Fruit fly (Drosophila melanogaster): ENCODE results near the gene hoe1.

The hoe1 gene

DNA sequence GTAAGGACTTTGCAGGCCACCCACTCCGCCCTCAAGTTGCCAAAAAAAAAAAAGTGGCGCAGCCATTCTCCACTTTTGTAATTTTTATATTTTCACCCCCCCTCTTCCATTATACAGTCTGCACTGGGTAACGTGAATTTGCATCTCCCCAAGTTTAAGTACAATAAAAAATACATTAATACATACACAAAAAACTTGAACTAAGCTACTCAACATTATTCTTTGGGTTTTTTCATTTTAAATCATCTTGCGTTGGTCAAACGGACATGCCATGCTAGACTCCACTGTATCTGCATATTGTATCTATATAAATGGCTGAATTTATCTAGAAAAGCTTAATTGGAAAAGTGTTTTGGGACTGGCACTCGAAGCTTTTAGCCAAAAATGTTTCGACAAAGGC, 70.7 kb downstream of the hoe1 start (continued):
- TF ChIP-seq nerfin-2 (GFP tag; IDR thresholded peaks at IDR 0.05; ENCODE audit: partially characterized antibody) (no peak), bbx (GFP tag; IDR thresholded peaks at IDR 0.05; ENCODE audit: partially characterized antibody) (no peak), dmrt99B (tag; optimal IDR thresholded peaks at IDR 0.05) (peak; percentile 65), CG6689 (GFP tag; IDR thresholded peaks at IDR 0.05) (peak; percentile 65), Ptx1 (GFP tag; IDR thresholded peaks at IDR 0.05) (peak; percentile 61), bcd (GFP tag; optimal IDR thresholded peaks at IDR 0.05) (peak; percentile 11), CG2120 (GFP tag; optimal IDR thresholded peaks at IDR 0.05) (peak; percentile 37), CG5180 (GFP tag; optimal IDR thresholded peaks at IDR 0.05) (no peak), sob (GFP tag; IDR thresholded peaks at IDR 0.05) (0 out of 2 replicates have a peak, but pooled peaks have one; percentile 37), CG17612 (GFP tag; IDR thresholded peaks at IDR 0.05) (no peak), CG10654 (GFP tag; optimal IDR thresholded peaks at IDR 0.05) (peak; percentile 4), Rfx (GFP tag; IDR thresholded peaks at IDR 0.05) (peak; percentile 54), CG9727 (GFP tag; optimal IDR thresholded peaks at IDR 0.05) (peak; percentile 4), CG4424 (GFP tag; optimal IDR thresholded peaks at IDR 0.05) (peak; percentile 22), Lpt (GFP tag; optimal IDR thresholded peaks at IDR 0.05) (no peak), lov (optimal IDR thresholded peaks at IDR 0.05) (no peak), lov (GFP tag; IDR thresholded peaks at IDR 0.05) (no peak), HHEX (GFP tag; optimal IDR thresholded peaks at IDR 0.05) (peak; percentile 7), gem (tag; optimal IDR thresholded peaks at IDR 0.05) (peak; percentile 47), hkb (optimal IDR thresholded peaks at IDR 0.05) (no peak), hkb (GFP tag; IDR thresholded peaks at IDR 0.05) (peak; percentile 47; the same call in 1 of the 2 replicates), CG13424 (tag; optimal IDR thresholded peaks at IDR 0.05) (peak; percentile 19), CG17385 (GFP tag; optimal IDR thresholded peaks at IDR 0.05) (no peak), chinmo (GFP tag; IDR thresholded peaks at IDR 0.05; ENCODE audit: partially characterized antibody) (no peak), jigr1 (GFP tag; IDR thresholded peaks at IDR 0.05) (peak; percentile 33; the same call in 1 of the 3 replicates), CG13296 (GFP tag; optimal IDR thresholded peaks at IDR 0.05) (peak; percentile 39), az2 (GFP tag; optimal IDR thresholded peaks at IDR 0.05) (peak; percentile 7), Fer2 (tag; optimal IDR thresholded peaks at IDR 0.05) (peak; percentile 18), dpn (GFP tag; optimal IDR thresholded peaks at IDR 0.05) (no peak), CG7357 (GFP tag; IDR thresholded peaks at IDR 0.05) (0 out of 3 replicates have a peak, but pooled peaks have one; percentile 50), BtbVII (GFP tag; optimal IDR thresholded peaks at IDR 0.05) (peak; percentile 15), E2f1 (GFP tag; IDR thresholded peaks at IDR 0.05) (peak; percentile 50; the same call in 1 of the 2 replicates), Camta (GFP tag; optimal IDR thresholded peaks at IDR 0.05) (peak; percentile 1), sens (GFP tag) (no peak), phol (tag; optimal IDR thresholded peaks at IDR 0.05) (peak; percentile 42), NFAT (GFP tag; IDR thresholded peaks at IDR 0.05) (peak; percentile 49; the same call in 1 of the 2 replicates), grau (tag; optimal IDR thresholded peaks at IDR 0.05) (peak; percentile 60), Drgx (GFP tag; IDR thresholded peaks at IDR 0.05) (peak; percentile 38; the same call in 1 of the 2 replicates), HLH4C (GFP tag; IDR thresholded peaks at IDR 0.05; ENCODE audit: partially characterized antibody) (no peak), CG32532 (GFP tag; IDR thresholded peaks at IDR 0.05) (peak; percentile 74), B-H1 (GFP tag; IDR thresholded peaks at IDR 0.05) (peak; percentile 41; the same call in 2 of the 3 replicates), CG2199 (GFP tag; IDR thresholded peaks at IDR 0.05) (no peak), Gug (GFP tag; IDR thresholded peaks at IDR 0.05) (peak; percentile 66; the same call in 3 of the 4 replicates), Hmr (GFP tag; optimal IDR thresholded peaks at IDR 0.05) (peak; percentile 23), tgo (GFP tag; IDR thresholded peaks at IDR 0.05) (peak; percentile 23; the same call in 1 of the 3 replicates), CG2678 (tag; optimal IDR thresholded peaks at IDR 0.05) (peak; percentile 70), CG7372 (GFP tag; IDR thresholded peaks at IDR 0.05) (peak; percentile 51), Tbp (GFP tag; optimal IDR thresholded peaks at IDR 0.05) (no peak), gcm2 (GFP tag; optimal IDR thresholded peaks at IDR 0.05) (no peak), fu2 (GFP tag; optimal IDR thresholded peaks at IDR 0.05) (no peak), CG11504 (tag; optimal IDR thresholded peaks at IDR 0.05) (no peak), CG4404 (GFP tag; IDR thresholded peaks at IDR 0.05) (peak; percentile 31; the same call in 1 of the 2 replicates)

Measured in whole organism, embryonic.